Fruit fly (Drosophila melanogaster): ENCODE data around the gene Gr10b.

The Gr10b gene

dm6 chrX:11454189-11454882 lies 41.3 kb upstream of the Gr10b start, which contains the start of the genes Evi5 and HP5 (continued):
- TF ChIP-seq H15 (GFP tag; IDR thresholded peaks at IDR 0.05), result peak; percentile 29; the same call in 1 of the 3 replicates
- peak; percentile 28 for TF ChIP-seq CG15269 (tag; optimal IDR thresholded peaks at IDR 0.05)
- peak; percentile 87 for TF ChIP-seq CG9797 (GFP tag; optimal IDR thresholded peaks at IDR 0.05)
- TF ChIP-seq kay (GFP tag; optimal IDR thresholded peaks at IDR 0.05), result peak; percentile 11
- no peak for TF ChIP-seq D (optimal IDR thresholded peaks at IDR 0.05)
- no peak for TF ChIP-seq D (GFP tag; optimal IDR thresholded peaks at IDR 0.05)
- TF ChIP-seq stwl (tag; optimal IDR thresholded peaks at IDR 0.05), result peak; percentile 37
- no peak for TF ChIP-seq fd102C (GFP tag; optimal IDR thresholded peaks at IDR 0.05)
- TF ChIP-seq CG30431 (GFP tag; optimal IDR thresholded peaks at IDR 0.05), result no peak
- peak; percentile 71 for TF ChIP-seq CG30403 (GFP tag; optimal IDR thresholded peaks at IDR 0.05)
- TF ChIP-seq CG2129 (GFP tag; IDR thresholded peaks at IDR 0.05; ENCODE audit: partially characterized antibody), result no peak
- no peak for TF ChIP-seq CG12071 (GFP tag; optimal IDR thresholded peaks at IDR 0.05)
- TF ChIP-seq ro (GFP tag; IDR thresholded peaks at IDR 0.05), result no peak
- TF ChIP-seq CG13424 (tag; optimal IDR thresholded peaks at IDR 0.05), result peak; percentile 33
- TF ChIP-seq CG7963 (GFP tag; IDR thresholded peaks at IDR 0.05; ENCODE audit: partially characterized antibody), result peak; percentile 57; the same call in 1 of the 3 replicates
- TF ChIP-seq CG31441 (GFP tag; IDR thresholded peaks at IDR 0.05), result no peak
- peak; percentile 34 for TF ChIP-seq crc (GFP tag; optimal IDR thresholded peaks at IDR 0.05)
- TF ChIP-seq CG2202 (tag; optimal IDR thresholded peaks at IDR 0.05), result no peak
- TF ChIP-seq onecut (GFP tag; IDR thresholded peaks at IDR 0.05), result peak; percentile 53
- TF ChIP-seq Antp (GFP tag; optimal IDR thresholded peaks at IDR 0.05), result peak; percentile 61
- TF ChIP-seq Adf1 (GFP tag; IDR thresholded peaks at IDR 0.05), result no peak; the same call in 1 of the 2 replicates
- no peak for TF ChIP-seq btn (GFP tag; optimal IDR thresholded peaks at IDR 0.05)
- 0 out of 2 replicates have a peak, but pooled peaks have one; percentile 46 for TF ChIP-seq CG42726 (GFP tag; IDR thresholded peaks at IDR 0.05; ENCODE audit: partially characterized antibody)
- TF ChIP-seq wdn (GFP tag; IDR thresholded peaks at IDR 0.05), result peak; percentile 27; the same call in 1 of the 2 replicates
- peak; percentile 10 for TF ChIP-seq CG18476 (GFP tag; optimal IDR thresholded peaks at IDR 0.05)
- TF ChIP-seq CG12236 (GFP tag; optimal IDR thresholded peaks at IDR 0.05), result no peak
- TF ChIP-seq CG8281 (tag; optimal IDR thresholded peaks at IDR 0.05), result peak; percentile 9
- TF ChIP-seq twi (tag; optimal IDR thresholded peaks at IDR 0.05), result no peak
- peak; percentile 26; the same call in 1 of the 2 replicates for TF ChIP-seq hbn (GFP tag; IDR thresholded peaks at IDR 0.05; ENCODE audit: partially characterized antibody)
- TF ChIP-seq CG12299 (tag; optimal IDR thresholded peaks at IDR 0.05), result peak; percentile 24
- TF ChIP-seq abd-A (tag; optimal IDR thresholded peaks at IDR 0.05), result peak; percentile 18
- TF ChIP-seq CG17359 (tag; optimal IDR thresholded peaks at IDR 0.05), result no peak
- no peak for TF ChIP-seq run (tag; optimal IDR thresholded peaks at IDR 0.05)
- TF ChIP-seq CG4404 (GFP tag; IDR thresholded peaks at IDR 0.05), result peak; percentile 64
- no peak for TF ChIP-seq CG17568 (GFP tag; optimal IDR thresholded peaks at IDR 0.05)
- no peak for TF ChIP-seq Asciz (GFP tag; optimal IDR thresholded peaks at IDR 0.05)
- no peak for TF ChIP-seq kni (GFP tag; optimal IDR thresholded peaks at IDR 0.05)
- TF ChIP-seq br (optimal IDR thresholded peaks at IDR 0.05), result no peak
- TF ChIP-seq CG12744 (GFP tag; optimal IDR thresholded peaks at IDR 0.05), result no peak
- no peak for TF ChIP-seq yki (optimal IDR thresholded peaks at IDR 0.05)
- peak; percentile 72 for TF ChIP-seq Hmr (GFP tag; optimal IDR thresholded peaks at IDR 0.05)
- TF ChIP-seq Sin3A (optimal IDR thresholded peaks at IDR 0.05), result peak; percentile 80
- TF ChIP-seq CG2889 (GFP tag; IDR thresholded peaks at IDR 0.05), result no peak
- peak; percentile 38 for TF ChIP-seq dmrt99B (tag; optimal IDR thresholded peaks at IDR 0.05)
- peak; percentile 50; the same call in 1 of the 2 replicates for TF ChIP-seq H2.0 (GFP tag; IDR thresholded peaks at IDR 0.05)
- TF ChIP-seq ems (GFP tag; optimal IDR thresholded peaks at IDR 0.05), result no peak
- no peak for TF ChIP-seq CG8359 (GFP tag; optimal IDR thresholded peaks at IDR 0.05; ENCODE audit: borderline replicate concordance)
- TF ChIP-seq eve (GFP tag; optimal IDR thresholded peaks at IDR 0.05), result peak in 1 of 2 experiments; percentile 32
- TF ChIP-seq pita (GFP tag; optimal IDR thresholded peaks at IDR 0.05), result peak; percentile 39
- no peak for TF ChIP-seq Hey (tag; optimal IDR thresholded peaks at IDR 0.05)
